Fruit fly (Drosophila melanogaster) whole organism: ENCODE measurements around the gene Atg18a.

Source experiments
- CG8478 ChIP-seq: fragments of >200 bp; optimal IDR thresholded peaks from 2 replicates; lab custom pipeline; 2018; ENCODE audit warnings: inconsistent platforms
- EcR ChIP-seq, 2 experiments: fragments of >200 bp; optimal IDR thresholded peaks; 2 replicates each; lab custom pipeline; 2017; ENCODE audit warnings: missing biosample characterization in 2 of 2, missing genetic modification characterization in 2 of 2, missing genetic modification reagents in 2 of 2

- TF ChIP-seq EcR (GFP tag; optimal IDR thresholded peaks at IDR 0.05; lab: Kevin White, UChicago) (no peak), CG8478 (lab: Kevin White, UChicago) (no peak)
These were observed 23.9 kb downstream of the Atg18a start, which contains the start of gene tut for dm6 chr3L:8210596-8210995.
